Worm (Caenorhabditis elegans): ENCODE data around the gene sfxn-5.

Gene sfxn-5

ce11 chrII:8104998-8105397, at the start of gene sfxn-5:
TSS of gene sfxn-5 (minus strand) at chrII:8105052.
- TF ChIP-seq W03F9.2 (tag; optimal IDR thresholded peaks at IDR 0.05) (no peak), dao-5 (tag; optimal IDR thresholded peaks at IDR 0.05) (no peak), him-1 (tag; optimal IDR thresholded peaks at IDR 0.05) (no peak)

- TF ChIP-seq dao-5 (tag; optimal IDR thresholded peaks at IDR 0.05) (no peak), W03F9.2 (tag; optimal IDR thresholded peaks at IDR 0.05) (no peak), him-1 (tag; optimal IDR thresholded peaks at IDR 0.05) (no peak)
Measured at ce11 chrII:8152711-8153325, 48.0 kb upstream of the sfxn-5 start.

ce11 chrII:8149930-8150329, 45.1 kb upstream of the sfxn-5 start, which contains the start of gene F10B5.3:
TSS of gene F10B5.3 (minus strand) at chrII:8150030.
- TF ChIP-seq him-1 (tag; optimal IDR thresholded peaks at IDR 0.05) (no peak), W03F9.2 (tag; optimal IDR thresholded peaks at IDR 0.05) (no peak), dao-5 (tag; optimal IDR thresholded peaks at IDR 0.05) (no peak)

- TF ChIP-seq W03F9.2 (tag; optimal IDR thresholded peaks at IDR 0.05), result no peak
- no peak for TF ChIP-seq dao-5 (tag; optimal IDR thresholded peaks at IDR 0.05)
- TF ChIP-seq him-1 (tag; optimal IDR thresholded peaks at IDR 0.05), result no peak
Measured at ce11 chrII:8144543-8144942, 39.7 kb upstream of the sfxn-5 start, which contains the start of gene F10B5.2. TSS of gene F10B5.2 (plus strand) at chrII:8144762.

- TF ChIP-seq W03F9.2 (tag; optimal IDR thresholded peaks at IDR 0.05) (peak; percentile 76), him-1 (tag; optimal IDR thresholded peaks at IDR 0.05) (no peak), dao-5 (tag; optimal IDR thresholded peaks at IDR 0.05) (no peak)
Measured at ce11 chrII:8143278-8143931, 38.6 kb upstream of the sfxn-5 start, which contains the start of the genes ints-11 and rpl-10. TSS of gene ints-11 (minus strand) at chrII:8143478. TSS of gene rpl-10 (plus strand) at chrII:8143881.

ce11 chrII:8141135-8141534, 36.3 kb upstream of the sfxn-5 start:
- TF ChIP-seq him-1 (tag; optimal IDR thresholded peaks at IDR 0.05) (no peak), W03F9.2 (tag; optimal IDR thresholded peaks at IDR 0.05) (no peak), dao-5 (tag; optimal IDR thresholded peaks at IDR 0.05) (no peak)

ce11 chrII:8138015-8138546, 33.2 kb upstream of the sfxn-5 start, which contains the start of gene cdc-48.2:
TSS of gene cdc-48.2 (plus strand) at chrII:8138496.
- no peak for TF ChIP-seq W03F9.2 (tag; optimal IDR thresholded peaks at IDR 0.05)
- TF ChIP-seq him-1 (tag; optimal IDR thresholded peaks at IDR 0.05), result no peak

- TF ChIP-seq dao-5 (tag; optimal IDR thresholded peaks at IDR 0.05) (no peak), him-1 (tag; optimal IDR thresholded peaks at IDR 0.05) (no peak), W03F9.2 (tag; optimal IDR thresholded peaks at IDR 0.05) (no peak)
Measured at ce11 chrII:8137379-8137778, 32.5 kb upstream of the sfxn-5 start.

- no peak for TF ChIP-seq him-1 (tag; optimal IDR thresholded peaks at IDR 0.05)
- no peak for TF ChIP-seq dao-5 (tag; optimal IDR thresholded peaks at IDR 0.05)
- TF ChIP-seq W03F9.2 (tag; optimal IDR thresholded peaks at IDR 0.05), result no peak
Measured at ce11 chrII:8136818-8137217, 32.0 kb upstream of the sfxn-5 start, which contains the start of gene ctns-1. TSS of gene ctns-1 (minus strand) at chrII:8136918.

ce11 chrII:8135953-8136352, 31.1 kb upstream of the sfxn-5 start:
- no peak for TF ChIP-seq dao-5 (tag; optimal IDR thresholded peaks at IDR 0.05)
- TF ChIP-seq him-1 (tag; optimal IDR thresholded peaks at IDR 0.05), result no peak
- TF ChIP-seq W03F9.2 (tag; optimal IDR thresholded peaks at IDR 0.05), result no peak

- TF ChIP-seq him-1 (tag; optimal IDR thresholded peaks at IDR 0.05) (peak; percentile 67), W03F9.2 (tag; optimal IDR thresholded peaks at IDR 0.05) (no peak)
Measured at ce11 chrII:8131413-8131966, 26.6 kb upstream of the sfxn-5 start.

ce11 chrII:8130792-8131191, 25.9 kb upstream of the sfxn-5 start:
- TF ChIP-seq him-1 (tag; optimal IDR thresholded peaks at IDR 0.05) (no peak), W03F9.2 (tag; optimal IDR thresholded peaks at IDR 0.05) (no peak), dao-5 (tag; optimal IDR thresholded peaks at IDR 0.05) (no peak)

- TF ChIP-seq him-1 (tag; optimal IDR thresholded peaks at IDR 0.05) (no peak), W03F9.2 (tag; optimal IDR thresholded peaks at IDR 0.05) (no peak), dao-5 (tag; optimal IDR thresholded peaks at IDR 0.05) (no peak)
Measured at ce11 chrII:8129495-8130010, 24.7 kb upstream of the sfxn-5 start, which contains the start of gene ulp-4. TSS of gene ulp-4 (plus strand) at chrII:8129960.

- TF ChIP-seq him-1 (tag; optimal IDR thresholded peaks at IDR 0.05) (no peak), dao-5 (tag; optimal IDR thresholded peaks at IDR 0.05) (no peak), W03F9.2 (tag; optimal IDR thresholded peaks at IDR 0.05) (no peak)
Measured at ce11 chrII:8129040-8129387, 24.2 kb upstream of the sfxn-5 start.
